Worm (Caenorhabditis elegans) whole organism, young adult: Measurements from ENCODE around the gene R07E5.6.

ENCODE experiments used
- B0261.1 ChIP-seq: sonication (generic microtip); optimal IDR thresholded peaks from 2 replicates; lab custom pipeline; 2016; ENCODE audit warnings: mild to moderate bottlenecking, missing genetic modification characterization, moderate library complexity, missing compliant biosample characterization
- D2030.7 ChIP-seq: fragments of 200-800 bp; sonication (Bioruptor generic); IDR thresholded peaks from 2 replicates; pipeline ENCODE4 v1.3.6; 2022; ENCODE audit warnings: missing genetic modification reagents, missing genetic modification characterization, missing compliant biosample characterization
- F23B12.7 ChIP-seq: sonication (generic microtip); optimal IDR thresholded peaks from 2 replicates; lab custom pipeline; 2017; ENCODE audit warnings: missing genetic modification characterization, mild to moderate bottlenecking, missing compliant biosample characterization, antibody characterized with exemption, moderate library complexity; ENCODE audit not compliant: insufficient read depth
- F33H1.4 ChIP-seq: fragments of 200-800 bp; sonication (Bioruptor generic); IDR thresholded peaks from 2 replicates; pipeline ENCODE4 v1.3.6; 2022; ENCODE audit warnings: missing genetic modification reagents, missing genetic modification characterization, missing compliant biosample characterization
- F39B2.1 ChIP-seq: fragments of 200-800 bp; sonication (Bioruptor generic); IDR thresholded peaks from 2 replicates; pipeline ENCODE4 v1.3.6; 2022; ENCODE audit warnings: missing genetic modification reagents, missing genetic modification characterization, missing compliant biosample characterization
- F49E8.2 ChIP-seq: sonication (generic microtip); optimal IDR thresholded peaks from 3 replicates; lab custom pipeline; 2017; ENCODE audit warnings: missing genetic modification characterization, mild to moderate bottlenecking, missing compliant biosample characterization, antibody characterized with exemption, moderate library complexity; ENCODE audit not compliant: insufficient read depth
- F52B5.7 ChIP-seq: sonication (generic microtip); optimal IDR thresholded peaks from 2 replicates; lab custom pipeline; 2016; ENCODE audit warnings: mild to moderate bottlenecking, missing genetic modification characterization, missing compliant biosample characterization
- K12H6.12 ChIP-seq: fragments of 200-800 bp; sonication (Bioruptor generic); optimal IDR thresholded peaks from 2 replicates; lab custom pipeline; 2018; ENCODE audit warnings: mild to moderate bottlenecking, missing genetic modification characterization, missing compliant biosample characterization
- T07F8.4 ChIP-seq: sonication (generic microtip); optimal IDR thresholded peaks from 2 replicates; lab custom pipeline; 2016; ENCODE audit warnings: mild to moderate bottlenecking, missing genetic modification characterization, moderate library complexity, missing compliant biosample characterization
- Y53F4B.3 ChIP-seq: fragments of 200-800 bp; sonication (Bioruptor generic); IDR thresholded peaks from 2 replicates; pipeline ENCODE4 v1.3.6; 2022; ENCODE audit warnings: missing genetic modification reagents, missing genetic modification characterization, missing compliant biosample characterization
- Y53G8AR.9 ChIP-seq: fragments of 200-800 bp; sonication (Bioruptor generic); conservative IDR thresholded peaks from 2 replicates; pipeline ENCODE4 v1.3.6; 2022; ENCODE audit warnings: missing genetic modification reagents, missing genetic modification characterization, missing compliant biosample characterization
- Y56A3A.18 ChIP-seq: fragments of 200-800 bp; sonication (Bioruptor generic); IDR thresholded peaks from 2 replicates; pipeline ENCODE4 v1.3.6; 2022; ENCODE audit warnings: missing genetic modification reagents, missing genetic modification characterization, missing compliant biosample characterization
- attf-5 ChIP-seq: fragments of 200-800 bp; sonication (Bioruptor generic); optimal IDR thresholded peaks from 2 replicates; lab custom pipeline; 2018; ENCODE audit warnings: mild to moderate bottlenecking, missing genetic modification characterization, missing compliant biosample characterization
- attf-6 ChIP-seq: fragments of 200-800 bp; sonication (Bioruptor generic); IDR thresholded peaks from 2 replicates; pipeline ENCODE4 v1.3.6; 2022; ENCODE audit warnings: missing genetic modification reagents, missing genetic modification characterization, missing compliant biosample characterization
- die-1 ChIP-seq: sonication (generic microtip); optimal IDR thresholded peaks from 2 replicates; lab custom pipeline; 2016; ENCODE audit warnings: missing genotype, mild to moderate bottlenecking, missing genetic modification characterization, missing compliant biosample characterization
- dpl-1 ChIP-seq: fragments of 150-350 bp; optimal IDR thresholded peaks from 2 replicates; lab custom pipeline; 2014; ENCODE audit warnings: missing biosample characterization, missing genetic modification reagents, missing genetic modification characterization
- efl-1 ChIP-seq: fragments of 150-350 bp; optimal IDR thresholded peaks from 2 replicates; lab custom pipeline; 2014; ENCODE audit warnings: missing biosample characterization, missing genetic modification reagents, missing genetic modification characterization
- him-1 ChIP-seq: sonication (generic microtip); optimal IDR thresholded peaks from 2 replicates; lab custom pipeline; 2016; ENCODE audit warnings: missing genotype, missing genetic modification reagents, missing genetic modification characterization, missing compliant biosample characterization
- hlh-12 ChIP-seq: sonication (generic microtip); optimal IDR thresholded peaks from 2 replicates; lab custom pipeline; 2016; ENCODE audit warnings: missing genetic modification characterization, missing compliant biosample characterization
- hmg-1.2 ChIP-seq: fragments of 200-800 bp; sonication (Bioruptor generic); IDR thresholded peaks from 2 replicates; pipeline ENCODE4 v1.3.6; 2022; ENCODE audit warnings: missing genetic modification reagents, missing genetic modification characterization, missing compliant biosample characterization
- lin-26 ChIP-seq: fragments of 200-800 bp; sonication (Bioruptor generic); IDR thresholded peaks from 2 replicates; pipeline ENCODE4 v1.3.6; 2022; ENCODE audit warnings: missing genetic modification reagents, missing genetic modification characterization, missing compliant biosample characterization
- lin-54 ChIP-seq: fragments of 200-800 bp; sonication (Bioruptor generic); optimal IDR thresholded peaks from 2 replicates; lab custom pipeline; 2018; ENCODE audit warnings: mild to moderate bottlenecking, missing genetic modification characterization, missing compliant biosample characterization
- lsl-1 ChIP-seq: fragments of 200-800 bp; sonication (Bioruptor generic); optimal IDR thresholded peaks from 2 replicates; lab custom pipeline; 2018; ENCODE audit warnings: mild to moderate bottlenecking, missing genetic modification characterization, moderate library complexity, missing compliant biosample characterization
- madf-3 ChIP-seq: fragments of 200-800 bp; sonication (Bioruptor generic); IDR thresholded peaks from 2 replicates; pipeline ENCODE4 v1.3.6; 2022; ENCODE audit warnings: missing genetic modification reagents, missing genetic modification characterization, missing compliant biosample characterization
- madf-6 ChIP-seq: fragments of 200-800 bp; sonication (Bioruptor generic); IDR thresholded peaks from 2 replicates; pipeline ENCODE4 v1.3.6; 2022; ENCODE audit warnings: missing genetic modification reagents, missing genetic modification characterization, missing compliant biosample characterization
- madf-8 ChIP-seq: fragments of 200-800 bp; sonication (Bioruptor generic); conservative IDR thresholded peaks from 2 replicates; pipeline ENCODE4 v1.3.6; 2022; ENCODE audit warnings: missing genetic modification reagents, missing genetic modification characterization, missing compliant biosample characterization
- mes-4 ChIP-seq: sonication (generic microtip); optimal IDR thresholded peaks from 2 replicates; lab custom pipeline; 2016; ENCODE audit warnings: missing genotype, missing genetic modification characterization, missing compliant biosample characterization
- nhr-80 ChIP-seq: sonication (generic microtip); optimal IDR thresholded peaks from 2 replicates; lab custom pipeline; 2016; ENCODE audit warnings: missing genetic modification characterization, missing compliant biosample characterization
- nhr-90 ChIP-seq: sonication (generic microtip); optimal IDR thresholded peaks from 2 replicates; lab custom pipeline; 2016; ENCODE audit warnings: missing genotype, mild to moderate bottlenecking, missing genetic modification characterization, missing compliant biosample characterization
- pbrm-1 ChIP-seq: fragments of 200-800 bp; sonication (Bioruptor generic); IDR thresholded peaks from 2 replicates; pipeline ENCODE4 v1.3.6; 2022; ENCODE audit warnings: missing genetic modification reagents, missing genetic modification characterization, missing compliant biosample characterization
- rec-8 ChIP-seq, 2 experiments: sonication (generic microtip); optimal IDR thresholded peaks; 2 replicates each; lab custom pipeline; 2016; ENCODE audit warnings: mild to moderate bottlenecking in 2 of 2, missing genetic modification characterization in 2 of 2, missing genetic modification reagents in 2 of 2, missing genotype in 2 of 2, missing biosample characterization in 1 of 2, missing compliant biosample characterization in 1 of 2, moderate library complexity in 1 of 2
- rpc-1 ChIP-seq, 2 experiments: fragments of 150-350 bp in 1 of 2; sonication (generic microtip) in 1 of 2; optimal IDR thresholded peaks; 2 replicates each; lab custom pipeline; 2014 to 2018; ENCODE audit warnings: missing biosample characterization in 1 of 2, missing genetic modification characterization in 1 of 2, missing genetic modification reagents in 1 of 2, missing genotype in 1 of 2
- snpc-1.1 ChIP-seq: sonication (generic microtip); optimal IDR thresholded peaks from 2 replicates; lab custom pipeline; 2017; ENCODE audit warnings: missing genetic modification characterization, mild to moderate bottlenecking, missing compliant biosample characterization, antibody characterized with exemption, moderate library complexity, missing genotype, missing genetic modification reagents; ENCODE audit not compliant: insufficient read depth
- snpc-1.3 ChIP-seq: sonication (generic microtip); optimal IDR thresholded peaks from 2 replicates; lab custom pipeline; 2017; ENCODE audit warnings: missing genetic modification characterization, mild to moderate bottlenecking, missing compliant biosample characterization, antibody characterized with exemption, moderate library complexity, missing genotype, missing genetic modification reagents; ENCODE audit not compliant: insufficient read depth
- snpc-3.4 ChIP-seq: sonication (generic microtip); optimal IDR thresholded peaks from 2 replicates; lab custom pipeline; 2017; ENCODE audit warnings: missing genetic modification characterization, mild to moderate bottlenecking, missing compliant biosample characterization, antibody characterized with exemption, moderate library complexity, missing genotype, missing genetic modification reagents
- snpc-4 ChIP-seq, 5 experiments: fragments of 150-350 bp in 1 of 5; sonication (generic microtip) in 4 of 5; optimal IDR thresholded peaks; 2 replicates each; lab custom pipeline; 2014 to 2018; ENCODE audit warnings: missing genetic modification characterization in 5 of 5, missing biosample characterization in 3 of 5, antibody characterized with exemption in 2 of 5, mild to moderate bottlenecking in 2 of 5, missing compliant biosample characterization in 2 of 5, missing genotype in 2 of 5, moderate library complexity in 2 of 5, missing genetic modification reagents in 1 of 5
- tbp1 ChIP-seq: fragments of 200-800 bp; sonication (Bioruptor generic); optimal IDR thresholded peaks from 2 replicates; lab custom pipeline; 2018; ENCODE audit warnings: mild to moderate bottlenecking, missing genetic modification characterization, missing compliant biosample characterization
- unc-130 ChIP-seq: sonication (generic microtip); optimal IDR thresholded peaks from 2 replicates; lab custom pipeline; 2016; ENCODE audit warnings: missing genetic modification reagents, missing genetic modification characterization, missing compliant biosample characterization
- unc-62 ChIP-seq: fragments of 150-350 bp; optimal IDR thresholded peaks from 2 replicates; lab custom pipeline; 2014; ENCODE audit warnings: missing biosample characterization, missing genetic modification reagents, missing genetic modification characterization
- ztf-18 ChIP-seq: sonication (generic microtip); optimal IDR thresholded peaks from 2 replicates; lab custom pipeline; 2016; ENCODE audit warnings: missing genotype, mild to moderate bottlenecking, missing genetic modification characterization, missing compliant biosample characterization
- ztf-25 ChIP-seq: fragments of 200-800 bp; sonication (Bioruptor generic); IDR thresholded peaks from 2 replicates; pipeline ENCODE4 v1.3.6; 2022; ENCODE audit warnings: missing genetic modification reagents, missing genetic modification characterization, missing compliant biosample characterization
- ztf-28 ChIP-seq: fragments of 200-800 bp; sonication (Bioruptor generic); IDR thresholded peaks from 2 replicates; pipeline ENCODE4 v1.3.6; 2022; ENCODE audit warnings: missing genetic modification reagents, missing genetic modification characterization, missing compliant biosample characterization

R07E5.6 gene

DNA sequence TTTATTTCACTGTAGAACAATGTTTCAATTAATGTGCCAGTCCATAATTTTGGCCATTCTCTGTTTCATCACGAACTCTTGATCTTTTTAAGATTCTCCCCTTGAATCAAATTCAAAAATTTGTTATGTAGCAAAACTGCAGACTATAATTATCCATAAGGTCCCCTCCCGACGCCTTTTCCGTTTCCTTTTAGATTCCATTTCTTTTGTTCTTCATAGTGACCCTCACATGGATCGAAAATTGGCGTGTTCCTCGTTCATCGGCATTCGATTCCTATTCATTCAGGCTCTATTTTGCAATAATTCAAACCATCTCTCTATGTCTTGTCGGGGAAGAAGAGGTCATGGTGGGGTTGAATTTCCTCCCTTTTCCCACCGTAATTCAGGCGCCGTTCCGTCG, 45.9 kb downstream of the R07E5.6 start:
- TF ChIP-seq ztf-18 (no peak), Y56A3A.18 (GFP tag; lab: Robert Waterston, UW) (no peak), hlh-12 (no peak)

- TF ChIP-seq F52B5.7 (no peak), unc-62 (GFP tag; lab: Kevin White, UChicago) (peak; percentile 92)
Measured at ce11 chrIII:4448029-4448428, 49.5 kb downstream of the R07E5.6 start.

- no peak for TF ChIP-seq madf-3 (GFP tag; lab: Robert Waterston, UW)
- peak; percentile 55 for TF ChIP-seq snpc-1.3 (tag; lab: Kevin White, UChicago)
- TF ChIP-seq him-1 (tag; lab: Kevin White, UChicago) = peak; percentile 72
- TF ChIP-seq F49E8.2 (tag; lab: Kevin White, UChicago) = peak; percentile 62
- peak; percentile 69 for TF ChIP-seq madf-6 (GFP tag; lab: Robert Waterston, UW)
- no peak for TF ChIP-seq snpc-1.1 (tag; lab: Kevin White, UChicago)
- TF ChIP-seq F33H1.4 = peak; percentile 27; the same call in 1 of the 2 replicates
- TF ChIP-seq snpc-4 (GFP tag; optimal IDR thresholded peaks at IDR 0.05; lab: Kevin White, UChicago) = no peak
- peak in 1 of 4 experiments; percentile 28 for TF ChIP-seq snpc-4 (tag; optimal IDR thresholded peaks at IDR 0.05; lab: Kevin White, UChicago)
- TF ChIP-seq madf-8 (GFP tag; lab: Robert Waterston, UW) = 0 out of 2 replicates have a peak, but pooled peaks have one; percentile 14
- TF ChIP-seq snpc-3.4 (tag; lab: Kevin White, UChicago) = peak; percentile 29
- TF ChIP-seq attf-6 = no peak
- peak; percentile 63 for TF ChIP-seq rpc-1 (optimal IDR thresholded peaks at IDR 0.05; lab: Kevin White, UChicago)
- TF ChIP-seq rpc-1 (tag; optimal IDR thresholded peaks at IDR 0.05; lab: Kevin White, UChicago) = peak; percentile 81
- 0 out of 2 replicates have a peak, but pooled peaks have one; percentile 12 for TF ChIP-seq Y53F4B.3
- TF ChIP-seq pbrm-1 (GFP tag; lab: Robert Waterston, UW) = peak; percentile 61; the same call in 1 of the 2 replicates
- TF ChIP-seq hmg-1.2 (GFP tag; lab: Robert Waterston, UW) = peak; percentile 48; the same call in 1 of the 2 replicates
- no peak for TF ChIP-seq F39B2.1 (GFP tag; lab: Robert Waterston, UW)
- TF ChIP-seq Y53G8AR.9 (GFP tag; lab: Robert Waterston, UW) = no peak
- peak; percentile 57 for TF ChIP-seq mes-4
- 0 out of 2 replicates have a peak, but pooled peaks have one; percentile 36 for TF ChIP-seq ztf-28 (GFP tag; lab: Robert Waterston, UW)
- peak; percentile 23 for TF ChIP-seq T07F8.4
- TF ChIP-seq lsl-1 = peak; percentile 40
- peak; percentile 71 for TF ChIP-seq B0261.1
- no peak for TF ChIP-seq attf-5 (GFP tag; lab: Kevin White, UChicago)
- peak; percentile 33 for TF ChIP-seq nhr-90 (tag; lab: Kevin White, UChicago)
- TF ChIP-seq nhr-80 (tag; lab: Kevin White, UChicago) = peak; percentile 40
- peak in 1 of 2 experiments; percentile 29 for TF ChIP-seq rec-8 (tag; optimal IDR thresholded peaks at IDR 0.05; lab: Kevin White, UChicago)
- peak; percentile 69; the same call in 1 of the 2 replicates for TF ChIP-seq D2030.7 (GFP tag; lab: Robert Waterston, UW)
- no peak for TF ChIP-seq dpl-1
- TF ChIP-seq lin-54 = peak; percentile 41
- TF ChIP-seq efl-1 (GFP tag; lab: Kevin White, UChicago) = peak; percentile 13
- TF ChIP-seq K12H6.12 (tag; lab: Kevin White, UChicago) = peak; percentile 16
- peak; percentile 73 for TF ChIP-seq ztf-18
- 0 out of 2 replicates have a peak, but pooled peaks have one; percentile 47 for TF ChIP-seq ztf-25 (GFP tag; lab: Robert Waterston, UW)
- TF ChIP-seq die-1 = peak; percentile 38
- no peak for TF ChIP-seq unc-130 (GFP tag; lab: Kevin White, UChicago)
- peak; percentile 71; the same call in 1 of the 2 replicates for TF ChIP-seq lin-26 (GFP tag; lab: Robert Waterston, UW)
- TF ChIP-seq tbp1 = peak; percentile 93
- peak; percentile 53 for TF ChIP-seq F23B12.7 (tag; lab: Kevin White, UChicago)
- peak; percentile 57 for TF ChIP-seq hlh-12
Measured at ce11 chrIII:4449357-4449756, 50.8 kb downstream of the R07E5.6 start.
